Fruit fly (Drosophila melanogaster) whole organism: ENCODE results near the gene CG42688.

Experiments
- CG8478 ChIP-seq: fragments of >200 bp; optimal IDR thresholded peaks from 2 replicates; lab custom pipeline; 2018; ENCODE audit warnings: inconsistent platforms
- EcR ChIP-seq, 2 experiments: fragments of >200 bp; optimal IDR thresholded peaks; 2 replicates each; lab custom pipeline; 2017; ENCODE audit warnings: missing biosample characterization in 2 of 2, missing genetic modification characterization in 2 of 2, missing genetic modification reagents in 2 of 2
- pan ChIP-seq: fragments of >200 bp; optimal IDR thresholded peaks from 2 replicates; lab custom pipeline; 2017
- usp ChIP-seq: fragments of >200 bp; optimal IDR thresholded peaks from 2 replicates; lab custom pipeline; 2017; ENCODE audit warnings: missing biosample characterization, missing genetic modification characterization, mixed read lengths

DNA sequence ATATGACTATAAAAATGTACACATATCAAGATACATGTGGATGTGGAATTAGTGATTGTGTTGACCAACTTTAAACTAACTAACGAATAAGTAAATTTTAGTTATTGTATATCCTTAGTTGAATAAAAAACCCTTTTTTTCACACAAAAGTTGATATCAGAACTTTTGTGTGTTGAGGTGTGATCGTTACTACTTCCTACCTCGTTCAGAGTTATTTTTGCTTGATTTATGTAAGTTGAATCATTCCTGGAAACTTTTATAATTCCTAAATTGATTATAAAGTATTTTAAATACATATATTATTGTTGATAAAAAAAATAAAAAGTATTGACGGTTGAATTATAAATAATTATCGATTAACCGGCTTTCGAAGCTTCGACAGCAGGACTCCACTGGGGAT lies 1.1 kb upstream of the CG42688 start, which contains the start of gene CG46059:
- TF ChIP-seq usp (GFP tag; lab: Kevin White, UChicago) (no peak), CG8478 (no peak), pan (lab: Kevin White, UChicago) (no peak), EcR (GFP tag; optimal IDR thresholded peaks at IDR 0.05; lab: Kevin White, UChicago) (no peak)
